Worm (Caenorhabditis elegans) whole organism, L1 larva: ENCODE measurements around the gene sre-38.

Source experiments
- ama-1 ChIP-seq: fragments of 150-350 bp; optimal IDR thresholded peaks from 2 replicates; lab custom pipeline; 2014
- elt-3 ChIP-seq, 6 experiments: fragments of 150-350 bp in 1 of 6; sonication (generic microtip); optimal IDR thresholded peaks; 2 replicates each; lab custom pipeline; 2017 to 2018; ENCODE audit warnings: missing biosample characterization in 6 of 6, missing genetic modification characterization in 6 of 6, inconsistent platforms in 1 of 6
- nhr-11 ChIP-seq: fragments of 150-350 bp; optimal IDR thresholded peaks from 2 replicates; lab custom pipeline; 2014; ENCODE audit warnings: missing biosample characterization, missing genetic modification characterization
- nhr-237 ChIP-seq: fragments of 150-350 bp; optimal IDR thresholded peaks from 2 replicates; lab custom pipeline; 2014; ENCODE audit warnings: missing biosample characterization, missing genetic modification characterization
- nhr-71 ChIP-seq: sonication (generic microtip); optimal IDR thresholded peaks from 2 replicates; lab custom pipeline; 2016; ENCODE audit warnings: mild to moderate bottlenecking, missing genetic modification characterization, moderate library complexity, missing compliant biosample characterization
- nhr-85 ChIP-seq: sonication (generic microtip); peaks from one replicate; lab custom pipeline; 2016; ENCODE audit warnings: missing genetic modification characterization, inconsistent platforms, missing compliant biosample characterization
- skn-1 ChIP-seq: fragments of 150-350 bp; optimal IDR thresholded peaks from 2 replicates; lab custom pipeline; 2014; ENCODE audit warnings: missing biosample characterization, missing genetic modification characterization
- unc-86 ChIP-seq: sonication (generic microtip); optimal IDR thresholded peaks from 2 replicates; lab custom pipeline; 2016; ENCODE audit warnings: missing genetic modification characterization, missing compliant biosample characterization
- ztf-11 ChIP-seq, 2 experiments: sonication (generic microtip); optimal IDR thresholded peaks; 2 replicates each; lab custom pipeline; 2016 to 2017; ENCODE audit warnings: missing genetic modification characterization in 2 of 2, missing biosample characterization in 1 of 2, missing compliant biosample characterization in 1 of 2

- TF ChIP-seq nhr-71 (tag; lab: Kevin White, UChicago) (no peak), nhr-11 (tag; lab: Kevin White, UChicago) (no peak), elt-3 (tag; optimal IDR thresholded peaks at IDR 0.05; lab: Kevin White, UChicago) (no peak), ztf-11 (tag; optimal IDR thresholded peaks at IDR 0.05; lab: Kevin White, UChicago) (no peak), ama-1 (lab: Kevin White, UChicago) (no peak), nhr-85 (tag; lab: Kevin White, UChicago) (no peak), nhr-237 (tag; lab: Kevin White, UChicago) (no peak), skn-1 (tag; lab: Kevin White, UChicago) (no peak), unc-86 (tag; lab: Kevin White, UChicago) (no peak)
These were observed 25.0 kb upstream of the sre-38 start, which contains the start of gene dct-12 for ce11 chrII:12432356-12432755.
